In genomic region chr3L:704661-705543, dm6 we compare ENCODE assay signal across 4 fruit fly cellular contexts.
TF ChIP-seq lines count a peak whose summit lies in the region.

No protein-coding gene starts in this region.

- TF ChIP-seq CTCF in whole organism, embryonic (GFP tag; optimal IDR thresholded peaks at IDR 0.05; lab: Kevin White, UChicago), result no peak

TF ChIP-seq in whole organism, embryonic, 481 proteins besides CTCF, POLR2A, EP300 and RAD21 (continues in another document):
- TF ChIP-seq CG11093 (GFP tag; IDR thresholded peaks at IDR 0.05; lab: Robert Waterston, UW) (no peak), CG12104 (GFP tag; optimal IDR thresholded peaks at IDR 0.05; lab: Kevin White, UChicago) (no peak), tna (GFP tag; IDR thresholded peaks at IDR 0.05; lab: Robert Waterston, UW; ENCODE audit: partially characterized antibody) (no peak), wor (GFP tag; IDR thresholded peaks at IDR 0.05; lab: Robert Waterston, UW) (0 out of 2 replicates have a peak, but pooled peaks have one; percentile 22), MBD-R2 (GFP tag; IDR thresholded peaks at IDR 0.05; lab: Robert Waterston, UW) (no peak), Doc2 (GFP tag; IDR thresholded peaks at IDR 0.05; lab: Robert Waterston, UW) (no peak), grn (GFP tag; optimal IDR thresholded peaks at IDR 0.05; lab: Kevin White, UChicago) (no peak), CG2199 (GFP tag; IDR thresholded peaks at IDR 0.05; lab: Robert Waterston, UW) (no peak), Antp (GFP tag; optimal IDR thresholded peaks at IDR 0.05; lab: Kevin White, UChicago) (no peak), CG3407 (GFP tag; optimal IDR thresholded peaks at IDR 0.05; lab: Kevin White, UChicago) (peak; percentile 30), ato (GFP tag; IDR thresholded peaks at IDR 0.05; lab: Robert Waterston, UW; ENCODE audit: partially characterized antibody) (no peak), tin (GFP tag; optimal IDR thresholded peaks at IDR 0.05; lab: Kevin White, UChicago) (peak; percentile 15), Sox102F (GFP tag; optimal IDR thresholded peaks at IDR 0.05; lab: Kevin White, UChicago) (peak; percentile 56), twi (tag; optimal IDR thresholded peaks at IDR 0.05; lab: Kevin White, UChicago) (no peak), Kr (GFP tag; optimal IDR thresholded peaks at IDR 0.05; lab: Kevin White, UChicago) (no peak), odd (GFP tag; optimal IDR thresholded peaks at IDR 0.05; lab: Kevin White, UChicago) (no peak), CG11696 (GFP tag; IDR thresholded peaks at IDR 0.05; lab: Robert Waterston, UW) (no peak), mirr (GFP tag; optimal IDR thresholded peaks at IDR 0.05; lab: Kevin White, UChicago) (no peak), Ravus (GFP tag; IDR thresholded peaks at IDR 0.05; lab: Robert Waterston, UW) (no peak), Ptx1 (GFP tag; IDR thresholded peaks at IDR 0.05; lab: Robert Waterston, UW) (peak; percentile 60), HmgZ (tag; optimal IDR thresholded peaks at IDR 0.05; lab: Kevin White, UChicago) (no peak), gcm (GFP tag; optimal IDR thresholded peaks at IDR 0.05; lab: Kevin White, UChicago) (no peak), CG1603 (tag; optimal IDR thresholded peaks at IDR 0.05; lab: Kevin White, UChicago) (peak; percentile 38)

TF ChIP-seq in whole organism, prepupa, 60 proteins besides CTCF, POLR2A, EP300 and RAD21 (continues in another document):
- TF ChIP-seq dac (GFP tag; optimal IDR thresholded peaks at IDR 0.05; lab: Kevin White, UChicago) (no peak), CG8632 (GFP tag; optimal IDR thresholded peaks at IDR 0.05; lab: Kevin White, UChicago) (peak; percentile 33), Sox14 (GFP tag; optimal IDR thresholded peaks at IDR 0.05; lab: Kevin White, UChicago) (no peak), net (GFP tag; optimal IDR thresholded peaks at IDR 0.05; lab: Kevin White, UChicago) (no peak), CG31627 (GFP tag; optimal IDR thresholded peaks at IDR 0.05; lab: Kevin White, UChicago) (peak; percentile 1), cyc (GFP tag; optimal IDR thresholded peaks at IDR 0.05; lab: Kevin White, UChicago) (peak; percentile 25), topi (GFP tag; optimal IDR thresholded peaks at IDR 0.05; lab: Kevin White, UChicago) (peak; percentile 10), CG10669 (GFP tag; optimal IDR thresholded peaks at IDR 0.05; lab: Kevin White, UChicago) (peak; percentile 52), Ets21C (GFP tag; optimal IDR thresholded peaks at IDR 0.05; lab: Kevin White, UChicago) (no peak), eg (GFP tag; IDR thresholded peaks at IDR 0.05; lab: Robert Waterston, UW) (peak; percentile 70; the same call in 2 of the 3 replicates), CG16779 (tag; optimal IDR thresholded peaks at IDR 0.05; lab: Kevin White, UChicago) (no peak), CG8319 (GFP tag; optimal IDR thresholded peaks at IDR 0.05; lab: Kevin White, UChicago) (no peak), CG6163 (GFP tag; IDR thresholded peaks at IDR 0.05; lab: Robert Waterston, UW) (peak; percentile 63; the same call in 2 of the 3 replicates), lz (GFP tag; optimal IDR thresholded peaks at IDR 0.05; lab: Kevin White, UChicago) (peak; percentile 19), CG6792 (GFP tag; optimal IDR thresholded peaks at IDR 0.05; lab: Kevin White, UChicago) (peak; percentile 32), CG9139 (GFP tag; optimal IDR thresholded peaks at IDR 0.05; lab: Kevin White, UChicago) (no peak), Eip78C (GFP tag; lab: Kevin White, UChicago) (peak; percentile 83), Sox102F (GFP tag; optimal IDR thresholded peaks at IDR 0.05; lab: Kevin White, UChicago) (no peak), pdm3 (GFP tag; optimal IDR thresholded peaks at IDR 0.05; lab: Kevin White, UChicago) (peak; percentile 30), Hr4 (GFP tag; optimal IDR thresholded peaks at IDR 0.05; lab: Kevin White, UChicago) (peak; percentile 48), CG11762 (GFP tag; optimal IDR thresholded peaks at IDR 0.05; lab: Kevin White, UChicago; ENCODE audit: insufficient read depth) (peak; percentile 17), fkh (GFP tag; optimal IDR thresholded peaks at IDR 0.05; lab: Kevin White, UChicago) (no peak), spab (GFP tag; optimal IDR thresholded peaks at IDR 0.05; lab: Kevin White, UChicago) (peak; percentile 44), ss (GFP tag; optimal IDR thresholded peaks at IDR 0.05; lab: Kevin White, UChicago) (peak in 1 of 2 experiments; percentile 19)

TF ChIP-seq in whole organism, pupa, 21 proteins besides CTCF, POLR2A, EP300 and RAD21:
- TF ChIP-seq CG12605 (GFP tag; IDR thresholded peaks at IDR 0.05; lab: Robert Waterston, UW) (peak; percentile 49), CG13204 (GFP tag; optimal IDR thresholded peaks at IDR 0.05; lab: Kevin White, UChicago) (no peak), CG17806 (tag; optimal IDR thresholded peaks at IDR 0.05; lab: Kevin White, UChicago) (peak; percentile 64), CG9948 (tag; optimal IDR thresholded peaks at IDR 0.05; lab: Kevin White, UChicago) (peak; percentile 47), rn (GFP tag; IDR thresholded peaks at IDR 0.05; lab: Robert Waterston, UW) (0 out of 2 replicates have a peak, but pooled peaks have one; percentile 39), CG8301 (tag; optimal IDR thresholded peaks at IDR 0.05; lab: Kevin White, UChicago) (peak; percentile 40), CG34367 (tag; optimal IDR thresholded peaks at IDR 0.05; lab: Kevin White, UChicago) (peak; percentile 50), CG10348 (GFP tag; IDR thresholded peaks at IDR 0.05; lab: Robert Waterston, UW) (no peak), Pif1A (GFP tag; optimal IDR thresholded peaks at IDR 0.05; lab: Kevin White, UChicago) (peak; percentile 42), Pif1B (GFP tag; optimal IDR thresholded peaks at IDR 0.05; lab: Kevin White, UChicago) (no peak), Ets98B (GFP tag; IDR thresholded peaks at IDR 0.05; lab: Robert Waterston, UW) (peak; percentile 49), CG4496 (GFP tag; IDR thresholded peaks at IDR 0.05; lab: Robert Waterston, UW) (peak; percentile 70; the same call in 2 of the 3 replicates), Snoo (tag; optimal IDR thresholded peaks at IDR 0.05; lab: Kevin White, UChicago) (peak; percentile 30), fd96Ca (GFP tag; IDR thresholded peaks at IDR 0.05; lab: Robert Waterston, UW) (peak; percentile 45; the same call in 1 of the 3 replicates), CG8159 (tag; optimal IDR thresholded peaks at IDR 0.05; lab: Kevin White, UChicago) (peak; percentile 72), D1 (tag; optimal IDR thresholded peaks at IDR 0.05; lab: Kevin White, UChicago) (no peak), EcR (GFP tag; optimal IDR thresholded peaks at IDR 0.05; lab: Kevin White, UChicago) (no peak), CG15710 (tag; optimal IDR thresholded peaks at IDR 0.05; lab: Kevin White, UChicago) (peak; percentile 63), CG32121 (GFP tag; IDR thresholded peaks at IDR 0.05; lab: Robert Waterston, UW) (peak; percentile 47; the same call in 1 of the 2 replicates), gl (tag; optimal IDR thresholded peaks at IDR 0.05; lab: Kevin White, UChicago) (no peak), CG14655 (GFP tag; optimal IDR thresholded peaks at IDR 0.05; lab: Kevin White, UChicago) (peak; percentile 53)
TF ChIP-seq in whole organism, pupa: peak in this region for 15.

TF ChIP-seq in whole organism, wandering third instar larva, 38 proteins besides CTCF, POLR2A, EP300 and RAD21 (continues in another document):
- TF ChIP-seq Hr83 (GFP tag; optimal IDR thresholded peaks at IDR 0.05; lab: Kevin White, UChicago; ENCODE audit: poor library complexity, severe bottlenecking) (no peak), dsf (GFP tag; optimal IDR thresholded peaks at IDR 0.05; lab: Kevin White, UChicago; ENCODE audit: borderline replicate concordance) (no peak), woc (GFP tag; optimal IDR thresholded peaks at IDR 0.05; lab: Kevin White, UChicago) (no peak), Vsx2 (GFP tag; optimal IDR thresholded peaks at IDR 0.05; lab: Kevin White, UChicago; ENCODE audit: partially characterized antibody) (no peak), jim (GFP tag; optimal IDR thresholded peaks at IDR 0.05; lab: Kevin White, UChicago) (no peak), CG9705 (GFP tag; optimal IDR thresholded peaks at IDR 0.05; lab: Kevin White, UChicago) (no peak), tai (GFP tag; optimal IDR thresholded peaks at IDR 0.05; lab: Kevin White, UChicago) (no peak), fru (GFP tag; optimal IDR thresholded peaks at IDR 0.05; lab: Kevin White, UChicago) (peak; percentile 16), HLH106 (tag; optimal IDR thresholded peaks at IDR 0.05; lab: Kevin White, UChicago) (no peak), h (GFP tag; optimal IDR thresholded peaks at IDR 0.05; lab: Kevin White, UChicago) (peak; percentile 5), ey (GFP tag; optimal IDR thresholded peaks at IDR 0.05; lab: Kevin White, UChicago) (no peak), Abd-B (GFP tag; optimal IDR thresholded peaks at IDR 0.05; lab: Kevin White, UChicago) (no peak), CG32264 (GFP tag; optimal IDR thresholded peaks at IDR 0.05; lab: Kevin White, UChicago) (no peak), N (GFP tag; optimal IDR thresholded peaks at IDR 0.05; lab: Kevin White, UChicago) (no peak), Dif (GFP tag; optimal IDR thresholded peaks at IDR 0.05; lab: Kevin White, UChicago; ENCODE audit: partially characterized antibody) (no peak), Sp1 (GFP tag; optimal IDR thresholded peaks at IDR 0.05; lab: Kevin White, UChicago) (peak; percentile 5), usp (GFP tag; optimal IDR thresholded peaks at IDR 0.05; lab: Kevin White, UChicago) (no peak), sv (GFP tag; optimal IDR thresholded peaks at IDR 0.05; lab: Kevin White, UChicago) (no peak), brk (GFP tag; optimal IDR thresholded peaks at IDR 0.05; lab: Kevin White, UChicago) (no peak), Dfd (GFP tag; optimal IDR thresholded peaks at IDR 0.05; lab: Kevin White, UChicago) (no peak), lola (GFP tag; optimal IDR thresholded peaks at IDR 0.05; lab: Kevin White, UChicago) (no peak), Hr78 (GFP tag; optimal IDR thresholded peaks at IDR 0.05; lab: Kevin White, UChicago) (no peak), Rel (GFP tag; optimal IDR thresholded peaks at IDR 0.05; lab: Kevin White, UChicago) (no peak), Rel (tag; optimal IDR thresholded peaks at IDR 0.05; lab: Kevin White, UChicago) (no peak), pan (optimal IDR thresholded peaks at IDR 0.05; lab: Kevin White, UChicago) (no peak), OdsH (GFP tag; optimal IDR thresholded peaks at IDR 0.05; lab: Kevin White, UChicago) (peak; percentile 20), Hnf4 (GFP tag; optimal IDR thresholded peaks at IDR 0.05; lab: Kevin White, UChicago) (no peak), GATAd (GFP tag; optimal IDR thresholded peaks at IDR 0.05; lab: Kevin White, UChicago) (no peak), Mio (GFP tag; optimal IDR thresholded peaks at IDR 0.05; lab: Kevin White, UChicago) (no peak), foxo (GFP tag; optimal IDR thresholded peaks at IDR 0.05; lab: Kevin White, UChicago) (peak in 1 of 2 experiments; percentile 23), CrebA (GFP tag; optimal IDR thresholded peaks at IDR 0.05; lab: Kevin White, UChicago; ENCODE audit: borderline replicate concordance) (no peak), sage (GFP tag; optimal IDR thresholded peaks at IDR 0.05; lab: Kevin White, UChicago) (no peak)

Comparison
In these comparisons a context has a peak if more than half of its experiments do, and no peak if none do; other contexts are left out.
1. Of the 7 proteins assayed by ChIP-seq in both whole organism, embryonic and whole organism, prepupa: peak only in whole organism, embryonic: Blimp-1 and Sox102F; only in whole organism, prepupa: Gug and Hr39; in both: none; in neither: 3.